Worm (Caenorhabditis elegans): ENCODE data around the gene F45C12.17.

Gene F45C12.17

DNA sequence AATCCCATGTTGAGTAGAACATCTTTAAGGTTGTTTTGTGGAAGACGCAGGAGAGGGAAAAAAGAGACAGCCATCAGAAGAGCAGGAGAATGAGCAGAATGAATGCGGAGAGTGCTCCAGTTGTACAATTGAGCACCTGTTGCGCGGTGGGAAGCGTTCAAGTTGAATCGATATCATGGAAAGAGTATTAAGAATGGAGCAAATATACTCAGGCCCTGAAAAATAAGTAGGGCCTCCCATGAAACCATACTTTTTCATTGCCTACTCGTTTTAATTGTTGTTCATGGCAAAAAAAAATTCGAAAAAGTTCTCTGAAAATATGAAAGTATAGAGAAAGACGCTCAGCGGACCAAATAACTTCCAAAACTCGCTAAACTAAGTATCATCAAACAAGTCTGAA, 6.8 kb upstream of the F45C12.17 start, which contains the start of gene fbxb-48:
Gene fbxb-48 (minus strand): TSS at position 101 of the 400 bp plus-strand sequence.
- TF ChIP-seq dao-5 (tag; optimal IDR thresholded peaks at IDR 0.05) (no peak), W03F9.2 (tag; optimal IDR thresholded peaks at IDR 0.05) (no peak), him-1 (tag; optimal IDR thresholded peaks at IDR 0.05) (no peak)

DNA sequence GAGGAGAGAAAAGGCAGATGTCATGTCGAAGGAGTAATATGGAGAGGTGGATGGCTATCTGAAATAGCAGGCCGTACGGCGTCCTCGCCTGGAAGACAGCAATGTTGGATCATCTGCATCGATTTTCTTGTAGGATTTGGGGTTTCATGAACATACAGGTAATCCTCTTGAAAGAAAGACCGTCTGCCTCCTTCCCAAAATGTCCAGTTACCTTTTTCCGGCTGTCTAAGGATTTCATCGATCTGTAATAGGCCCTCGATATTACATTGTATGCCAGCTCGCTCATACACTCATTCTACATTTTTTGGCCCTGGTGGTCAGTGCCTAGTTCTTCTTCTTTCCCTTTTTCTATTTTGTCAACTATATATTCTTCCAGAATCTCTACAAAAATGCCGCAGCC, 3.5 kb upstream of the F45C12.17 start, which contains the start of the genes fbxb-5 and btb-8:
Gene fbxb-5 (minus strand): TSS at position 101 of the 400 bp plus-strand sequence.
Gene btb-8 (plus strand): TSS at position 377 of the 400 bp plus-strand sequence.
- TF ChIP-seq him-1 (tag; optimal IDR thresholded peaks at IDR 0.05) (no peak), W03F9.2 (tag; optimal IDR thresholded peaks at IDR 0.05) (no peak), dao-5 (tag; optimal IDR thresholded peaks at IDR 0.05) (no peak)

DNA sequence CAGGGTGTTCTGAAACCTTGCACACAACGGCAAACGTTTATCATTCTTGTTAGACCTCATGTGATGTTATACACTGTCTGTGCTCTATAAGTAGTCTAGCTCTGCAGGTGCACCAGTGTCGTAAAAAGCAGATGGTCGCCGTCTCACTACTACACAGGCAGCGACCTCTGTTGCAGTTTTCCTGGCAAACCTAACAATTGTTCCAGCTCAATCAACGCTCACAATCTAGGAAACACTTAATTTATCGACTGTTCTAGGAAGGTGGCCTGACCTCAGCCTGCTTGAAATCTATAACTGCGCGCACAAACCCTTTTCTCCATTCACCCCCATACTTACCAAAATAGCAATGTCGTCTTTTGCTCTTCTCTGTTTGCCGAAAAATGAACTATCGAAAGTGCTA, 1.6 kb upstream of the F45C12.17 start, which contains the start of gene fbxb-11:
Gene fbxb-11 (plus strand): TSS at position 301 of the 400 bp plus-strand sequence.
- TF ChIP-seq dao-5 (tag; optimal IDR thresholded peaks at IDR 0.05) (no peak), him-1 (tag; optimal IDR thresholded peaks at IDR 0.05) (no peak), W03F9.2 (tag; optimal IDR thresholded peaks at IDR 0.05) (no peak)

DNA sequence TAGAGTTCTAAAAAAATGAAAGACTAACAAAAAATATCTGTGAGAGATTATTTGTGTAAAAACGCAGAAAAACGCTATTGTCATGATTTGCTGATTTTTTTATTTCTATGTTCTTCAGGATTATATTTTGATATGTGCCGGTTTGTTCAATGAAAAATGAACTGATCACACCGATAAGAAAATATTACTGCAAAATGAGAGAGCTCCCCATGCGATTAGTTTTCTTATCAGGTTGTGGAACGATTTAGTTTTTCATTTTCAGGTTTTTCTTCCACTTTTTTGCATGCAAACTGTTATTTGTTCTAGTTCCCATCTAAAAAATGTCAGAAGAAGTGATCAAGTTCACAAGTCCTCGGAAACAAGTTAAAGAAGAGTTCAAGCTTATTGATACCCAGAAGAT, 2.3 kb downstream of the F45C12.17 start, which contains the start of gene btb-9:
Gene btb-9 (plus strand): TSS at position 254 of the 400 bp plus-strand sequence.
- no peak for TF ChIP-seq him-1 (tag; optimal IDR thresholded peaks at IDR 0.05)
- no peak for TF ChIP-seq W03F9.2 (tag; optimal IDR thresholded peaks at IDR 0.05)
- no peak for TF ChIP-seq dao-5 (tag; optimal IDR thresholded peaks at IDR 0.05)

DNA sequence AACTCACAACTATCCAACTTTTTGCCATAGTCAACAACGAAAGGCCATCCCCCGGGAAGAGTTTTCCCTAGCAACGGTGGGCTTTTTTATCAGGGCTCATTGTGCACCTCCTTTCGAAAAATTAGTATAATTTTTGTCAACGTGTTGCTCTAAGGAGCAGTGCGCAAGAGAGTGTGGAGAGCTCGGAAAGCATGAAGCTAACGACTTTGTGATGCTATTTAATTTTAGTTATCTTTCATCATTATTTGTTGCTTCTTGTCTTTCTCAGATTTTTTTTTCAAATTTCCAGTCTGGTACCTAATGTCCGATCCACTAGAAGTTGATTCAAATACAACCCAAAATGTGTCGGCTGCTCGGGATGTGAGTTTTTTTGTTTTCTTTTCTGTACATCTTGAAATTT, 4.2 kb downstream of the F45C12.17 start, which contains the start of gene ceh-81:
Gene ceh-81 (plus strand): TSS at position 301 of the 400 bp plus-strand sequence.
- TF ChIP-seq dao-5 (tag; optimal IDR thresholded peaks at IDR 0.05), result no peak
- no peak for TF ChIP-seq W03F9.2 (tag; optimal IDR thresholded peaks at IDR 0.05)
- TF ChIP-seq him-1 (tag; optimal IDR thresholded peaks at IDR 0.05), result no peak

DNA sequence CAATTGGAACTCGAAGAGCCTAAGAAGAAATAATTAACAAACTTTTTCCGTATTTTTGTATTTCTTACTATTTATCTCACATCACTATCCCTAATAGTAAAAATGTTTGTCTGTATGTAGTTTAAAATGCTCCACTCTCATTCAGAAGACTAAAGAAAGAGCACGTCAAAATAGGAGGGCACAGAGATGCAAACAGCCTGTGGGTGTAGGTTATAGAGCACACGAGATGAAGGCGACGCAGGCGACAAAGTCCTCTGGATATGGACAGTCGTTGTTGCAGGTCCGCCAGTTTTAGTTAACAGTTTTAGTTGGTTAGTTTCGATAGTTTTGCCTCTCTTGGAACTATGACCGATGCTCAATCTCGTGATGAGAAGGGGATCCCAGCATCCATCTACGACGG, 6.0 kb downstream of the F45C12.17 start, which contains the start of gene ceh-82:
Gene ceh-82 (plus strand): TSS at position 301 of the 400 bp plus-strand sequence.
- TF ChIP-seq W03F9.2 (tag; optimal IDR thresholded peaks at IDR 0.05), result no peak

DNA sequence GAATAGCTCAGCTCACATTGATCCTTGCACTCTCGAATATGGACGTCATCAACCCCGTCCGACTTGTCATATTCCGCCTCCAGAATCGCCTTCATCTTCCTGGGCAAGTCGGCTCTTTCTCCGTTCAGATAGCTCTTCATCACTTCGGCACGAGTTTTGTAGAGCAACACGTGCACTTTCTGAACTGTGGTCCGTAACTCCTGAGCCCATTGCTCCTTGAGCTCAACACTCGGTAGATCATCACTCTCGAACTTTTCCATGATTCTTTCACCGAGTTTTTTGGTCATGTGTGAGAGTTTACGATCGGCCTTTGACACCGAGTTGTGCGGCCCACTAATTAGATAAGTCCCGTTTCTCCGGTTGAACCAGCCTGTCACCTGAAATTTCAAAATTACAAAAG, 9.2 kb downstream of the F45C12.17 start:
- TF ChIP-seq W03F9.2 (tag; optimal IDR thresholded peaks at IDR 0.05), result no peak
- no peak for TF ChIP-seq dao-5 (tag; optimal IDR thresholded peaks at IDR 0.05)
- TF ChIP-seq him-1 (tag; optimal IDR thresholded peaks at IDR 0.05), result no peak

DNA sequence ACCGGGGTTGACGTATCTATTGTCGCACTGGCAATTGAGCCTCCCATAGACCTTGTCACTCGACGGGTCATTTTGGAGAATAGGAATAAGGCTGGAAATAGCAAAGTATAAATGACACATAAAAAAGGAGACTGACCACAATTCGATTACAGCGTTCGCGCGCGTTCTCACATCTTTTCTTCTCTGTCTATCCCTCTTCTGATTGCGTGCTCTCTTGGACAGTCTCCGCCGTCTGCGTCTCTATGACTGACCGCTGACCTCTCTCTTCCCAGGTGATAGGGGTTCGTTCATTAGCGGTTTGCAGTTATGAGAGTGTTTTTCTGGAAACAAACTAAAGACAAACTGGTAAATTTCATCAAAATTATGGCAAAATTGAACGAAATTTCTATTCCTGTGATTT, 10.4 kb downstream of the F45C12.17 start, which contains the start of gene ceh-83:
Gene ceh-83 (minus strand): TSS at position 181 of the 400 bp plus-strand sequence.
- TF ChIP-seq dao-5 (tag; optimal IDR thresholded peaks at IDR 0.05) (no peak), him-1 (tag; optimal IDR thresholded peaks at IDR 0.05) (no peak), W03F9.2 (tag; optimal IDR thresholded peaks at IDR 0.05) (no peak)

DNA sequence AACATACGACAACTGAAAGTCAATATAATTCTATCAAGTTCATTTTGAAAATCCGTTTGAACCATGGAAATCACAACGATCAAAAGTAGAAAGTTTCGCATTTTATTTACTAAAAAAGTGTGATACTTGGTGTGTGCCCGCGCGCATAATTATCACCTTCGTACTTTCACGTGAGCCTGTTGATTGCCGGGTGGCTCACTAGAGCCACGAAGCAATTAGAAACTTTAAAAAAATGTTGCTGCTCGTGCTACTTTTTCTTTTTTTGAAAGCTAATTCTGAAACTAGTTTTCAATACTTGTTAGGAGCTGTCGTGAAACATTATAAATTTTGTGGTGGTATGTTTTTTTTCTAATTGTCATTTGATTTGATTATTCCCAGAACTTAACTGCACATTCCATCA, 12.9 kb downstream of the F45C12.17 start, which contains the start of the genes irld-9 and irld-33:
Gene irld-9 (minus strand): TSS at position 101 of the 400 bp plus-strand sequence.
Gene irld-33 (plus strand): TSS at position 209 of the 400 bp plus-strand sequence.
- TF ChIP-seq dao-5 (tag; optimal IDR thresholded peaks at IDR 0.05), result no peak
- no peak for TF ChIP-seq W03F9.2 (tag; optimal IDR thresholded peaks at IDR 0.05)
- TF ChIP-seq him-1 (tag; optimal IDR thresholded peaks at IDR 0.05), result no peak

DNA sequence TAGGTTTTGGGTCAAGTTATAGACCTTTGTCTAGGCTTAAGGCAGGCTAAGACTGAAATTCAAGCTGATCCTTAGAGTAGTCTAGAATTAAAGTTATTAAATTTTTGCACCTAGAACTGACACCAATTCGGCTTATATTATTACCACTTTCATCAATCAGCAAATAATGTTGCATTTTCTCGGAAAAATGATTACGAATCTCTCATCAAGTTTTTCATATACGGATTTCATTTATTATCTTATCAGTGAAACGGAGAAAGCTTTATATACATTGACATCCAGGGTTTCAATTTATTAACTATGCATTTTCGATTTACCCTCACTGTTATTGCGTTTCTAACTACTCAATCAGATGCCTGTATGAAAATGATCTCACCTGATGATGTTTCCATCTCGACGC, 15.3 kb downstream of the F45C12.17 start, which contains the start of gene K07G6.1:
Gene K07G6.1 (plus strand): TSS at position 301 of the 400 bp plus-strand sequence.
- no peak for TF ChIP-seq W03F9.2 (tag; optimal IDR thresholded peaks at IDR 0.05)

DNA sequence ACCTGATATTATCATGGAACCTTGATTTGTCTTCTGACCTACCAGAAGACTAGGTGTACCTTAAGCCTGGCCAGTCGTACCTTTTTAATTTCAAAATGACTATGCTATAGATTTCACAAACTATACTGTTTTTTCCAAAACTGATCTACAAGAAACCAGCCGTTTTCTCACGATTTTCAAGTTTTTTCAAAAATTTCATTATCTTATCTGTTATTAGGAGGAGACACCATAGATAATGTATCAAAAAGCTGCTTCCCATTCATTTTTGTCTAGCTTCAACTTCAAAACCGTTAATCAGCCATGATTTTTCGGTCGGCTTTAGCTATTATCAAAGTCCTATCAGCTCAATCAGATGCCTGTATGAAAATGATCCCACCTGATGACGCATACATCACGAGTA, 16.6 kb downstream of the F45C12.17 start, which contains the start of gene F36H5.12:
Gene F36H5.12 (plus strand): TSS at position 301 of the 400 bp plus-strand sequence.
- no peak for TF ChIP-seq dao-5 (tag; optimal IDR thresholded peaks at IDR 0.05)
- no peak for TF ChIP-seq W03F9.2 (tag; optimal IDR thresholded peaks at IDR 0.05)
- TF ChIP-seq him-1 (tag; optimal IDR thresholded peaks at IDR 0.05), result no peak

DNA sequence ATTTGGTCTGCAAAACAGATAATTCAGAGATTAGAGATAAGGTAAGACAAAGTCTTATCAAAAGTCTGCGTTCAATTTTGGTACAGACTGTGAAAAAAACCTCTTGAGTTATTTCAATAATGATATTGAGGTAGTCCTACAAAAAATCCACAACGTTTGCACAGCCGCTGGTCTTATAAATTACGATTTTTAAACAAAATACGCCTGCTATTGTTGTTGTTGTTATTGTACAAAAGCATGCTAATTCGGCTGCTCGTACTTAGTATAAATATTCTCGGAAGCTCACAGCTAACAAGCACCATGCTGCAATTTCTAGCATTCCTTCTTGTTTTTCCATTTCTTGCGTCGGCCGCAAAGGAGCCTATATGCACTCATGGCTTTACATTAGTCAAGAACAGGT, 18.3 kb downstream of the F45C12.17 start, which contains the start of gene clec-19:
Gene clec-19 (plus strand): TSS at position 301 of the 400 bp plus-strand sequence.
- TF ChIP-seq W03F9.2 (tag; optimal IDR thresholded peaks at IDR 0.05), result no peak
- TF ChIP-seq dao-5 (tag; optimal IDR thresholded peaks at IDR 0.05), result no peak
- no peak for TF ChIP-seq him-1 (tag; optimal IDR thresholded peaks at IDR 0.05)

DNA sequence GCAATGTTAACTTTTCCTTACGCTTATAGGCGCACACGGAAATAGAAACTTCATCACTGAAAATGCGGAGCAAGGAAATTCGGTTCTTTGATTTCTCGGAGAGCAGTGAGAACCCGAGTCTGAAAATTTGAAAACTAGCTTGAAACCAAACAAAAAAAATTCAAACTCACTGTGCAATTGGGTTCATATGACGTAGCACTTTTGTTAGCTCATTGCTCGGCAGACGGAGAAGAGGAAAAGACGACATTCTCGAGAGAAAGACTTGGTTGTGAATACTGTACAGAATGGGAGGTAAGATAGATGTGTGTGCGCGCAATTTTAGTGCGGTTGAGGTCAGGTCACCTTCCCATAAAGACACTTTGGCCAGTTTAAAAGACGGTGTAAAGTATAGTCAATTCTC, 24.5 kb downstream of the F45C12.17 start, which contains the start of the genes F36H5.13 and F36H5.8:
Gene F36H5.13 (minus strand): TSS at position 101 of the 400 bp plus-strand sequence.
Gene F36H5.8 (minus strand): TSS at position 274 of the 400 bp plus-strand sequence.
- TF ChIP-seq dao-5 (tag; optimal IDR thresholded peaks at IDR 0.05), result no peak

DNA sequence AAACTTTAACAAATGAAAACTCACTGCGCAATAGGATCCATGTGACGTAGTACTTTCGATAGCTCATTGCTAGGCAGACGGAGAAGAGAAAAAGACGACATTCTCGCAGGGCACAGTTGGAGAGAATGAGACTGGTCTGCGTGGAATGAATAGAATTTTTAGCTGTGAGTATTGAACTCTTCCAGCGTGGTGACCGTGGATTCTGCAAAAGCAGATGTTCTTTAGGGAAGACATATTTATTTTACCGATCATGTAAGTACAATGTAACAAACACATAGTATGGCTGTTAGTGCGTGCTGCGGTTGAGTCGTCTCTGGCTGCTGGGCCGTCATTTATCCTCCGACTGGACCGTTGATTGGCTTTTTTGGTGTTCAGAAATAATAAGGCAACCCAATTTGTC, 27.1 kb downstream of the F45C12.17 start, which contains the start of gene F36H5.9:
Gene F36H5.9 (minus strand): TSS at position 101 of the 400 bp plus-strand sequence.
- TF ChIP-seq W03F9.2 (tag; optimal IDR thresholded peaks at IDR 0.05) (no peak), him-1 (tag; optimal IDR thresholded peaks at IDR 0.05) (no peak), dao-5 (tag; optimal IDR thresholded peaks at IDR 0.05) (no peak)
